Worm (Caenorhabditis elegans): ENCODE measurements around the gene srw-33.

ce11 chrV:15415951-15416350 lies 35.4 kb downstream of the srw-33 start, which contains the start of gene srh-265:
- no peak for TF ChIP-seq ttx-3 (tag; optimal IDR thresholded peaks at IDR 0.05)
- TF ChIP-seq ama-1 (optimal IDR thresholded peaks at IDR 0.05): no peak
- no peak for TF ChIP-seq unc-42 (tag; optimal IDR thresholded peaks at IDR 0.05)
- no peak for TF ChIP-seq pag-3 (tag; optimal IDR thresholded peaks at IDR 0.05; ENCODE audit: borderline replicate concordance)
- no peak for TF ChIP-seq pqm-1 (tag; optimal IDR thresholded peaks at IDR 0.05)
- no peak for TF ChIP-seq odd-2 (tag; optimal IDR thresholded peaks at IDR 0.05)
- TF ChIP-seq ceh-9 (tag; optimal IDR thresholded peaks at IDR 0.05): no peak
- no peak for TF ChIP-seq hlh-8 (tag; optimal IDR thresholded peaks at IDR 0.05)
- TF ChIP-seq unc-3 (GFP tag; conservative IDR thresholded peaks at IDR 0.05): no peak
- no peak for TF ChIP-seq unc-3 (tag; optimal IDR thresholded peaks at IDR 0.05)
- no peak for TF ChIP-seq gmeb-2 (tag; optimal IDR thresholded peaks at IDR 0.05)
- TF ChIP-seq ceh-30 (tag; optimal IDR thresholded peaks at IDR 0.05): no peak

Measured in whole organism, late embryonic.